Worm (Caenorhabditis elegans): Measurements from ENCODE around the gene C06E4.8.

Gene C06E4.8

DNA sequence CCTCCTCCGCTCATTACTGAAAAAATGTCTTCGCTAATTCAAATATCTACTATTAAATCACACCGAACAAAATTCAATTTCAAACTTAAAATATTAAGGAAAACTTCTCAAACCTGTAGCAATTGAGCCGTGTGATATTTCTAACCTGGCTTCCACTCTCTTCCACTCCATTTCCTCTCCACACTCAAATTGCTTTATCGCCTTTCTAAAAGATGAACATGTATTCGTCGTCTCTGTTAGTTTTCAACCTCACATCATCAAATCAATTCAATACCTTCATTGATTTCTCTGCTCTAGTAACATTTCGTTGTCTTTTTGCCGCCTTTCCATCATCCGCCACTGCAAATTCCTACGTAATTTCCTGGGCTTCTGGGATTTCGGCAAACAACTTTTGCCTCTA is 6.3 kb upstream of the C06E4.8 start, which contains the start of gene F42C5.4:
Gene F42C5.4, minus strand, starts transcription at position 171 of the 400 bp plus-strand sequence.
- TF ChIP-seq rec-8 (tag; optimal IDR thresholded peaks at IDR 0.05) (no peak), him-1 (tag; optimal IDR thresholded peaks at IDR 0.05) (no peak), Y56A3A.18 (GFP tag; IDR thresholded peaks at IDR 0.05) (no peak), mxl-1 (tag; optimal IDR thresholded peaks at IDR 0.05) (no peak), lag-1 (GFP tag; IDR thresholded peaks at IDR 0.05) (no peak), mel-28 (tag; optimal IDR thresholded peaks at IDR 0.05; ENCODE audit: borderline replicate concordance) (no peak), ccch-3 (GFP tag; optimal IDR thresholded peaks at IDR 0.05) (no peak), attf-3 (GFP tag; conservative IDR thresholded peaks at IDR 0.05) (no peak), T26A5.8 (tag; optimal IDR thresholded peaks at IDR 0.05) (no peak), ceh-40 (GFP tag; IDR thresholded peaks at IDR 0.05) (no peak), lsl-1 (GFP tag; optimal IDR thresholded peaks at IDR 0.05) (no peak), F39B2.1 (GFP tag; IDR thresholded peaks at IDR 0.05) (no peak)

DNA sequence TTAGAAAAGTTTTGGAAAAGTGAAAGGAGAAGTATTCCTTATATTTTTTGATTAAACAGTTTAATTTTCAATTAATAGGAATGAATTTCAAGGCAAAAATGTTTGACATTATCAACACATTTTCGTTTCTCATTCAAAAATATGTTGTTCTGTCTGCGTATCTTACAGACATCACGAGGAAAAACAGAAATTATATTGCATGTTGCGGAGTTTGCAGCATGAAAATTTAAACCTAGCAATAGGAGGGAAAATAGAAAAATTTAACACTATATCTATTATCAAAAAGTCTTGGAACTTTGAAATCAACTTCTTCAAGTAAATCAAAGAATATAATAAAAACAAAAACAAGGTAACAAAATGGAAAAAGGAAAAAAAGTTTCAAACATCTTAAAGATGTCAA is 5.4 kb upstream of the C06E4.8 start:
- TF ChIP-seq F22D6.2 (tag; optimal IDR thresholded peaks at IDR 0.05) (no peak), unc-62 (GFP tag; optimal IDR thresholded peaks at IDR 0.05) (no peak), attf-3 (GFP tag; conservative IDR thresholded peaks at IDR 0.05) (no peak), ekl-4 (GFP tag; IDR thresholded peaks at IDR 0.05) (no peak), snpc-1.1 (tag; optimal IDR thresholded peaks at IDR 0.05; ENCODE audit: insufficient read depth) (no peak), madf-8 (GFP tag; conservative IDR thresholded peaks at IDR 0.05) (no peak), dox-1 (GFP tag; IDR thresholded peaks at IDR 0.05) (no peak), B0035.1 (tag; optimal IDR thresholded peaks at IDR 0.05) (no peak), nfyb-1 (GFP tag; IDR thresholded peaks at IDR 0.05) (no peak), B0019.2 (GFP tag; conservative IDR thresholded peaks at IDR 0.05) (no peak), efl-1 (GFP tag; optimal IDR thresholded peaks at IDR 0.05) (no peak), chd-7 (tag; optimal IDR thresholded peaks at IDR 0.05) (no peak)

DNA sequence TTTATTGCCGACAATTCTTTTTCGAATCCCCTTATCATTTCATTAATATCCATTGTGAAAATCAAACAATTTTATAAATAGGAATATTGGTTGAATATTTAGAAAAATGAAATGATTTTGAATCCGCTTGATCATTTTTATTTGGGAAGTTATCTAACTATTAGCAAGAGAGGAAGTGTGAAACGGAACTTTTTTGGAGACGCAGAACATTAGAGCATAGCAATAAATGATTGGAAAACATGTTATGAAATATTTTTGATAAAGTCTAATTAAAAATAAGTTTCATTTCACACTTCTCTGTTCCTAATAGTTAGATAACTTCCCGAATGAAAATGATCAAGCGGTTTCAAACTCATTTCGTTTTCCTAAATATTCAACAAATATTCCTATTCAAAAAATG is 1.8 kb upstream of the C06E4.8 start, which contains the start of gene F42C5.3:
Gene F42C5.3, minus strand, starts transcription at position 101 of the 400 bp plus-strand sequence.
- no peak for TF ChIP-seq ccch-3 (GFP tag; optimal IDR thresholded peaks at IDR 0.05)
- no peak for TF ChIP-seq Y53F4B.3 (GFP tag; IDR thresholded peaks at IDR 0.05)
- no peak for TF ChIP-seq madf-3 (GFP tag; IDR thresholded peaks at IDR 0.05)
- no peak for TF ChIP-seq egrh-3 (GFP tag; IDR thresholded peaks at IDR 0.05)
- TF ChIP-seq tlf-1 (GFP tag; optimal IDR thresholded peaks at IDR 0.05): no peak
- TF ChIP-seq lir-1 (GFP tag; conservative IDR thresholded peaks at IDR 0.05): no peak
- no peak for TF ChIP-seq hrde-1 (tag; optimal IDR thresholded peaks at IDR 0.05; ENCODE audit: borderline replicate concordance)
- TF ChIP-seq ztf-28 (GFP tag; IDR thresholded peaks at IDR 0.05): no peak

DNA sequence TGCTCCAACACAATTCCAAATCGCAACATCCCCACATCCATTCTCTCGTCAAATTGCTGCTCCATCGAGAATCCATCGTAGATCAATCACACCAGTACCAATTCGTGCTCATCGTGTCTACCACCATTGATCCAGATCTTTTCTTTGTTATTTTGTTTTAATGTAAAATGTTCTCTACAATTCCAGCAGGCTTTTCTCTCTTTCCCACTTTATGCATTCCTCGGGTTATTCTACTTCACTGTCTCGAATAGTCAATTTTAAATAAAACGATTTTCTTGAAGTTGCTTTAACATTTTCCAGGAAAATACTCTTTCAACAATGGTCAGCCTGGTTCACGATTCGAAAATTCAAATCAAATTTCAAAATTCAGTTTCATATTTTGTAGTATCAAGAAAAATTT is 2.7 kb downstream of the C06E4.8 start, which contains the start of gene C06E4.1:
Gene C06E4.1, plus strand, starts transcription at position 301 of the 400 bp plus-strand sequence.
- no peak for TF ChIP-seq F23B12.7 (tag; optimal IDR thresholded peaks at IDR 0.05; ENCODE audit: insufficient read depth)
- TF ChIP-seq sptf-2 (GFP tag; optimal IDR thresholded peaks at IDR 0.05): no peak
- TF ChIP-seq chd-7 (tag; optimal IDR thresholded peaks at IDR 0.05): no peak
- no peak for TF ChIP-seq ztf-18 (tag; optimal IDR thresholded peaks at IDR 0.05)

Measured in whole organism, young adult.